Fruit fly (Drosophila melanogaster) Kc167 (cell line): ENCODE measurements around the gene Cand1.

Experiments used
- h ChIP-seq: fragments of >200 bp; optimal IDR thresholded peaks from 3 replicates; lab custom pipeline; 2018; ENCODE audit warnings: missing external identifiers
- psq ChIP-seq: fragments of >200 bp; optimal IDR thresholded peaks from 2 replicates; lab custom pipeline; 2017; ENCODE audit warnings: missing external identifiers

DNA sequence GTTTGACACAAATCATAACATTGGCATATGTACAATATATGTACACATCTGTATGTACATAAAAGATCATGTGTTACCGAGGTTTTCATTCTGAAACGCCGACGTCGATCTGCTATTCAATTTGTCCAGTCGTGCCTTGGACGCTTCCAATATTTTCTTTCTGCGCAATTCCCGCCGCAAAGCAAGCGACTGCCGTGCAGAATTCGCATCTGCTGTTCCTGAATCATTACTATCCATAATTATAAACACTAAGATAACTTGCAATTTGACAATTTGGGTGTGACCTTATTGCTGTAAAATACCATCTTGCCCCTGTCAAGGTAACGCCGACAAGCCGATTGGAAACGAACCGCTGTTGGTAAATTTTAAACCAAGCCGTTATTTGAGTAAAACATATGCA lies 50.7 kb downstream of the Cand1 start:
- TF ChIP-seq h (lab: Kevin White, UChicago) = no peak
- no peak for TF ChIP-seq psq
